Fruit fly (Drosophila melanogaster) whole organism, prepupa: ENCODE measurements around the gene naz.

Experiments
- achi ChIP-seq: fragments of 200-800 bp; sonication (Bioruptor generic); optimal IDR thresholded peaks from 3 replicates; lab custom pipeline; 2016; ENCODE audit warnings: missing biosample characterization, missing genetic modification characterization
- pdm3 ChIP-seq: fragments of 200-800 bp; sonication (Bioruptor generic); optimal IDR thresholded peaks from 3 replicates; lab custom pipeline; 2016; ENCODE audit warnings: missing biosample characterization, missing genetic modification characterization

dm6 chr3R:18280866-18281473 lies 47.8 kb downstream of the naz start:
- TF ChIP-seq pdm3 (GFP tag; lab: Kevin White, UChicago) (no peak), achi (GFP tag; lab: Kevin White, UChicago) (no peak)
